Worm (Caenorhabditis elegans): ENCODE results near the gene srw-6.
A peak's percentile ranks its signal among the peaks of the same experiment; 100 is the strongest.

srw-6 gene

ce11 chrV:3855916-3856315 is 47.5 kb downstream of the srw-6 start:
- TF ChIP-seq pax-3 (tag; optimal IDR thresholded peaks at IDR 0.05), result peak; percentile 17
- TF ChIP-seq pqm-1 (tag; optimal IDR thresholded peaks at IDR 0.05), result no peak
- peak; percentile 41 for TF ChIP-seq egl-13 (tag; optimal IDR thresholded peaks at IDR 0.05)
- peak; percentile 45 for TF ChIP-seq sox-4 (tag; optimal IDR thresholded peaks at IDR 0.05)
- no peak for TF ChIP-seq hpl-2 (GFP tag; optimal IDR thresholded peaks at IDR 0.05)
- no peak for TF ChIP-seq snpc-4 (tag; optimal IDR thresholded peaks at IDR 0.05)
- TF ChIP-seq dsc-1 (tag; optimal IDR thresholded peaks at IDR 0.05), result peak; percentile 93
- TF ChIP-seq elt-2 (tag; optimal IDR thresholded peaks at IDR 0.05), result no peak
- TF ChIP-seq mef-2 (tag; optimal IDR thresholded peaks at IDR 0.05), result no peak
- TF ChIP-seq fos-1 (tag; optimal IDR thresholded peaks at IDR 0.05), result peak; percentile 29
- peak in 1 of 2 experiments; percentile 37 for TF ChIP-seq lsy-2 (tag; optimal IDR thresholded peaks at IDR 0.05)
- TF ChIP-seq pag-3 (tag; optimal IDR thresholded peaks at IDR 0.05; ENCODE audit: borderline replicate concordance, insufficient read depth), result no peak
- TF ChIP-seq nhr-19 (GFP tag; conservative IDR thresholded peaks at IDR 0.05), result peak; percentile 18; the same call in 1 of the 2 replicates
- no peak for TF ChIP-seq tlp-1 (tag; optimal IDR thresholded peaks at IDR 0.05)
- no peak for TF ChIP-seq vab-15 (tag; optimal IDR thresholded peaks at IDR 0.05)
- peak; percentile 39 for TF ChIP-seq nhr-11 (tag; optimal IDR thresholded peaks at IDR 0.05)
- TF ChIP-seq fkh-8 (tag; optimal IDR thresholded peaks at IDR 0.05), result peak; percentile 97
- no peak for TF ChIP-seq irx-1 (tag; optimal IDR thresholded peaks at IDR 0.05)
- TF ChIP-seq unc-30 (tag; optimal IDR thresholded peaks at IDR 0.05), result no peak
- peak; percentile 48 for TF ChIP-seq nhr-20 (tag; optimal IDR thresholded peaks at IDR 0.05)
- peak; percentile 51 for TF ChIP-seq ceh-8 (GFP tag; optimal IDR thresholded peaks at IDR 0.05)
- no peak for TF ChIP-seq nhr-237 (tag; optimal IDR thresholded peaks at IDR 0.05)
- no peak for TF ChIP-seq lin-15B (tag; optimal IDR thresholded peaks at IDR 0.05)
- peak; percentile 31 for TF ChIP-seq lin-14 (GFP tag; optimal IDR thresholded peaks at IDR 0.05)
- TF ChIP-seq alr-1 (tag; optimal IDR thresholded peaks at IDR 0.05; ENCODE audit: borderline replicate concordance), result no peak
- TF ChIP-seq nhr-71 (tag; optimal IDR thresholded peaks at IDR 0.05), result peak; percentile 78
- peak; percentile 21 for TF ChIP-seq swsn-7 (tag; optimal IDR thresholded peaks at IDR 0.05)
- peak; percentile 76 for TF ChIP-seq nhr-47 (tag; optimal IDR thresholded peaks at IDR 0.05)
- TF ChIP-seq unc-130 (tag; optimal IDR thresholded peaks at IDR 0.05), result no peak

- TF ChIP-seq nhr-47 (tag; optimal IDR thresholded peaks at IDR 0.05) (peak; percentile 43), dsc-1 (tag; optimal IDR thresholded peaks at IDR 0.05) (peak; percentile 86), nhr-71 (tag; optimal IDR thresholded peaks at IDR 0.05) (peak; percentile 45), nhr-237 (tag; optimal IDR thresholded peaks at IDR 0.05) (no peak), isw-1 (GFP tag; IDR thresholded peaks at IDR 0.05) (no peak), fkh-8 (tag; optimal IDR thresholded peaks at IDR 0.05) (peak; percentile 72)
Observed at ce11 chrV:3857778-3858177, 49.3 kb downstream of the srw-6 start, which contains the start of gene nhr-188. TSS of gene nhr-188 (minus strand) at chrV:3857861.

ce11 chrV:3860123-3860522 is 51.7 kb downstream of the srw-6 start, which contains the start of gene nhr-189:
TSS of gene nhr-189 (minus strand) at chrV:3860243.
- no peak for TF ChIP-seq grh-1 (GFP tag; IDR thresholded peaks at IDR 0.05)
- TF ChIP-seq ceh-63 (GFP tag; optimal IDR thresholded peaks at IDR 0.05), result no peak
- TF ChIP-seq dpl-1 (GFP tag; optimal IDR thresholded peaks at IDR 0.05), result no peak
- TF ChIP-seq C34B4.2 (tag; optimal IDR thresholded peaks at IDR 0.05), result no peak
- peak; percentile 69 for TF ChIP-seq fkh-8 (tag; optimal IDR thresholded peaks at IDR 0.05)
- TF ChIP-seq tlp-1 (tag; optimal IDR thresholded peaks at IDR 0.05), result no peak
- TF ChIP-seq nhr-237 (tag; optimal IDR thresholded peaks at IDR 0.05), result no peak
- TF ChIP-seq hlh-17 (GFP tag; optimal IDR thresholded peaks at IDR 0.05; ENCODE audit: borderline replicate concordance), result no peak
- no peak for TF ChIP-seq snpc-4 (tag; optimal IDR thresholded peaks at IDR 0.05)
- no peak for TF ChIP-seq xbp-1 (tag; optimal IDR thresholded peaks at IDR 0.05)
- peak; percentile 62 for TF ChIP-seq dsc-1 (tag; optimal IDR thresholded peaks at IDR 0.05)
- TF ChIP-seq nhr-71 (tag; optimal IDR thresholded peaks at IDR 0.05), result peak; percentile 32
- peak; percentile 12 for TF ChIP-seq nhr-47 (tag; optimal IDR thresholded peaks at IDR 0.05)
- peak; percentile 18 for TF ChIP-seq hlh-4 (tag; optimal IDR thresholded peaks at IDR 0.05)
